Worm (Caenorhabditis elegans) whole organism, L4/young adult: ENCODE measurements around the gene cyn-8.

ENCODE experiments used
- W03F9.2 ChIP-seq: fragments of 150-350 bp; optimal IDR thresholded peaks from 2 replicates; lab custom pipeline; 2014; ENCODE audit warnings: missing biosample characterization, missing genetic modification characterization
- dao-5 ChIP-seq: sonication (generic microtip); optimal IDR thresholded peaks from 2 replicates; lab custom pipeline; 2016; ENCODE audit warnings: missing genotype, missing genetic modification characterization, moderate library complexity, missing compliant biosample characterization
- him-1 ChIP-seq: sonication (generic microtip); optimal IDR thresholded peaks from 2 replicates; lab custom pipeline; 2016; ENCODE audit warnings: missing genotype, missing genetic modification reagents, missing genetic modification characterization, missing compliant biosample characterization

The cyn-8 gene

ce11 chrX:8911077-8911476 is at the start of gene cyn-8:
cyn-8 (plus strand) TSS chrX:8911293.
- no peak for TF ChIP-seq W03F9.2 (tag; lab: Kevin White, UChicago)

ce11 chrX:8866563-8866962 is 44.5 kb upstream of the cyn-8 start, which contains the start of gene ins-9:
ins-9 (minus strand) TSS chrX:8866663.
- no peak for TF ChIP-seq him-1
- no peak for TF ChIP-seq dao-5
- TF ChIP-seq W03F9.2 (tag; lab: Kevin White, UChicago), result no peak

- TF ChIP-seq W03F9.2 (tag; lab: Kevin White, UChicago) (no peak), dao-5 (no peak), him-1 (no peak)
These were observed 41.9 kb upstream of the cyn-8 start, which contains the start of the genes ubc-22 and ubc-21 for ce11 chrX:8869112-8869675. ubc-22 (minus strand) TSS chrX:8869162. ubc-21 (plus strand) TSS chrX:8869625.

DNA sequence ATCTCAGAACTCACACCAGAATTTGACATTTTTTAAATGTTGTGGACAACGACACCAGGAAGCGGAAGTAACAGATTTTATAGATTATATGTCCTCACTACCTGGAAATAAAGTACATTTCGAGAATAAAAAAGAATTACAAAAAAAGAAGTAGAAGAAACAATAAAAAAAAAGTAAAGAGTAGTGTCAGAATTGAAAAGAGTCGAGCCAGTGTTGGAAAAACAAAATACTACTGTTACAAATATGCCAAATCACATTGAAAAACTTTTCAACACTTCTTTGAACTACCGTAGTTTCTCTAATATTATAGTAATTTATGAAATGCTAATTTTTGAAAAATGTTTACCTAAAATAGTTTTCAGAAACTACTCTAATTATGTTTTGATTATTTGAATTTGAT is 36.3 kb upstream of the cyn-8 start, which contains the start of gene C06E2.1:
Gene C06E2.1, minus strand, starts transcription at position 101 of the 400 bp plus-strand sequence.
- no peak for TF ChIP-seq W03F9.2 (tag; lab: Kevin White, UChicago)
- TF ChIP-seq dao-5, result no peak
- TF ChIP-seq him-1, result no peak

ce11 chrX:8875867-8876266 is 35.2 kb upstream of the cyn-8 start:
- TF ChIP-seq him-1 (no peak), dao-5 (no peak), W03F9.2 (tag; lab: Kevin White, UChicago) (no peak)

- TF ChIP-seq dao-5, result no peak
- TF ChIP-seq him-1, result no peak
- no peak for TF ChIP-seq W03F9.2 (tag; lab: Kevin White, UChicago)
These were observed 33.9 kb upstream of the cyn-8 start for ce11 chrX:8877162-8877561.

DNA sequence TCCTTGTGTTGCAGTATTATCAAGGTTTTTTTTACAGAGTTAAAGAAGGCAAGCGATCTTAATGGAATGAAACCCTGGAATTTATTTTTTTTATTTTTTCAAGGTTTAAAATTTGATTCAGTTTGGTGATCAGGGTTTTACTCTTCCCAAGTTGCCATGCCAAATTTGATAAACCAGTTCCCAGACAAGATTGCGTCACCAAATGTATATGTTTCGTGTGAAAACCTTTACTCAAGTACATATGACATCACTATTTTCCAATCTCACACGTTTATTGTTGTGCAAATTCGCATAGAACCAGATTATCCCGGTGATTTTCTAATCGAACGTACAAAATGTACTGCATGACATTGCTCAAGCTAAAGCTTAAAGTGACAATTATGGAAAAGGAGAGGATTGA is 32.4 kb upstream of the cyn-8 start:
- TF ChIP-seq him-1 (no peak), dao-5 (no peak), W03F9.2 (tag; lab: Kevin White, UChicago) (no peak)

- TF ChIP-seq him-1 (no peak), dao-5 (no peak), W03F9.2 (tag; lab: Kevin White, UChicago) (no peak)
These were observed 31.7 kb upstream of the cyn-8 start, which contains the start of gene C06E2.2 for ce11 chrX:8879349-8879748. C06E2.2 (plus strand) TSS chrX:8879649.

DNA sequence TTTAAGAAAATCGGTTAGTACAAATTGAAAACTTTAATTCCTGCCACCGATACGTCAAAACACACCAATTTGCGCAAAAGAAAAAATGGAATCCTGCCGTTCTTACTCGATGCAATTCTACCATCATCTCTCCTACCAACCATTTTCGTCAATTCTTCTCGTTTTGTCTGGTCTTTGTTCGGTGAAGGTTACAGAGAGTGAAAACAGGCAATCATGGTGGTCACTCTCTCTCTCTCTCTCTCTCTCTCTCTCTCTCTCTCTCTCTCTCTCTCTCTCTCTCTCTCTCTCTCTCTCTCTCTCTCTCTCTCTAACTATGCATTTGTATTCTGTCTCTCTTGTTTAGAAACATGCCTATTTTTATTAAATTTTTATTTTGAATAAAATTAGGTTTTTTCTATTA is 28.9 kb upstream of the cyn-8 start:
- TF ChIP-seq him-1 (no peak), W03F9.2 (tag; lab: Kevin White, UChicago) (no peak), dao-5 (no peak)

- no peak for TF ChIP-seq dao-5
- TF ChIP-seq him-1, result no peak
- no peak for TF ChIP-seq W03F9.2 (tag; lab: Kevin White, UChicago)
These were observed 22.3 kb upstream of the cyn-8 start for ce11 chrX:8888835-8889234.

- TF ChIP-seq him-1, result no peak
- TF ChIP-seq W03F9.2 (tag; lab: Kevin White, UChicago), result no peak
- TF ChIP-seq dao-5, result no peak
These were observed 20.8 kb upstream of the cyn-8 start for ce11 chrX:8890251-8890755.

DNA sequence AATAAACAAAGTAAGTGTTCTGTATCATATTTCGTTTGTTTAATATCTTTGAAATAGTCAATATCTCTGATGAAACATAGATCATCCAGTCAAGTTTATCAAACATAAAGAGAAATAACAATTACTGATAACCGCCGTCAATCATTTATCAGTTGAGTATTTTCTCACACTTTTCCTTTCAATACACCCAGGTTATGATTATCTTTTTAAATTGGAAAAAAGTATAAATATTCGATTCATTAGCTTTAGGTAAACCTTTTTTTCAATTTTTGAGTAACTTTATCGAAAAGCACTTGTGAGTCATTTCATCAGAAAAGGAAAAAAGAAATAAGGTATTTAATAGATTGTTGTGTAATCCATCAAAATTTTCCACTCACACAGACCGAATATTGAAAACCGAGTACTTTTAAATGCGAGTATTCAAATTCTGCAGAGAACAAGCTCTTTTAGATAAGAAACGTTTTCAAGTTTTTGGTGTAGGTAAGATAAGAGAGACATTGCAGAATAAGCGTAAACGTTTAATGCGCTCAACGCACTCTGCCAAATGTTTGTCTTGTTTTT is 19.6 kb upstream of the cyn-8 start:
- TF ChIP-seq W03F9.2 (tag; lab: Kevin White, UChicago) (no peak), him-1 (no peak), dao-5 (no peak)

- TF ChIP-seq him-1 (no peak), W03F9.2 (tag; lab: Kevin White, UChicago) (no peak), dao-5 (no peak)
These were observed 18.3 kb upstream of the cyn-8 start, which contains the start of gene C13E3.1 for ce11 chrX:8892808-8893207. C13E3.1 (plus strand) TSS chrX:8893108.

ce11 chrX:8902920-8903319 is 8.2 kb upstream of the cyn-8 start:
- TF ChIP-seq dao-5 (no peak), him-1 (no peak), W03F9.2 (tag; lab: Kevin White, UChicago) (no peak)

DNA sequence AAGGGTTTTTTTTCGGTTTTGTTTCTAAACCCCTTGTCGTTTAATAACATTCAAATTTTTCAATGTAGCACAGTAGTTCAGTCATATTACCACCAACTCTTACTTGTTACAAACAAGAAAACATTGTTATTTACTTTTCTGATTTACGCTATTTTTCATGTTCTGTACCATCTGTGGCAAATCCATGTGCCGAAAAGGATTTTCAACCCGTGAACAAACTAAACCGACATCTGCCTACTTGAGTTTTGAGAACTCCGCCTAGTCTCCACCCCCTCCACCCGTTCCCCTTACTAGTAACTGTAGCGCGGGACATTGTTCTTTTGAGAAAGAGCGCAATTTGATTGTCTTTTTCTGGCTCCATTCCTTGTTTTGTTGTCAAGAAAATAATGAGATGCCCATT is 6.0 kb upstream of the cyn-8 start, which contains the start of gene ensh-1:
Gene ensh-1, plus strand, starts transcription at position 301 of the 400 bp plus-strand sequence.
- TF ChIP-seq dao-5 (no peak), him-1 (no peak), W03F9.2 (tag; lab: Kevin White, UChicago) (no peak)
